Worm (Caenorhabditis elegans) whole organism, midembryonic: Measurements from ENCODE around the gene sec-61.B.

Experiments
- T22C8.4 ChIP-seq: fragments of 200-800 bp; sonication (Bioruptor generic); IDR thresholded peaks from 2 replicates; pipeline ENCODE4 v1.3.6; 2022; ENCODE audit warnings: missing genetic modification characterization, missing compliant biosample characterization
- cog-1 ChIP-seq: sonication (generic microtip); optimal IDR thresholded peaks from 2 replicates; lab custom pipeline; 2016; ENCODE audit warnings: missing genetic modification characterization, missing compliant biosample characterization
- flt-1 ChIP-seq: fragments of 200-800 bp; sonication (Bioruptor generic); IDR thresholded peaks from 2 replicates; pipeline ENCODE4 v1.3.6; 2022; ENCODE audit warnings: missing genetic modification characterization, missing compliant biosample characterization
- klf-2 ChIP-seq: fragments of 200-800 bp; sonication (Bioruptor generic); conservative IDR thresholded peaks from 2 replicates; pipeline ENCODE4 v1.3.6; 2022; ENCODE audit warnings: missing genetic modification reagents, missing genetic modification characterization, missing compliant biosample characterization
- med-1 ChIP-seq: sonication (generic microtip); optimal IDR thresholded peaks from 2 replicates; lab custom pipeline; 2017; ENCODE audit warnings: missing genetic modification characterization, mild to moderate bottlenecking, missing compliant biosample characterization, antibody characterized with exemption, missing genetic modification reagents; ENCODE audit not compliant: insufficient read depth
- ref-1 ChIP-seq: fragments of 200-800 bp; sonication (Bioruptor generic); conservative IDR thresholded peaks from 2 replicates; pipeline ENCODE4 v1.3.6; 2022; ENCODE audit warnings: missing genetic modification reagents, missing genetic modification characterization, missing compliant biosample characterization
- tab-1 ChIP-seq: fragments of 200-800 bp; sonication (Bioruptor generic); IDR thresholded peaks from 2 replicates; pipeline ENCODE4 v1.3.6; 2022; ENCODE audit warnings: missing genetic modification characterization, missing compliant biosample characterization
- ztf-23 ChIP-seq: fragments of 200-800 bp; sonication (Bioruptor generic); IDR thresholded peaks from 2 replicates; pipeline ENCODE4 v1.3.6; 2022; ENCODE audit warnings: missing genetic modification reagents, missing genetic modification characterization, missing compliant biosample characterization
- ztf-29 ChIP-seq: fragments of 200-800 bp; sonication (Bioruptor generic); IDR thresholded peaks from 2 replicates; pipeline ENCODE4 v1.3.6; 2022; ENCODE audit warnings: missing genetic modification reagents, missing genetic modification characterization, missing compliant biosample characterization

Gene sec-61.B

ce11 chrIV:2383713-2384112 is 4.8 kb downstream of the sec-61.B start, which contains the start of gene Y38F2AR.3:
Y38F2AR.3 (plus strand) TSS chrIV:2384013.
- TF ChIP-seq flt-1 (GFP tag; lab: Robert Waterston, UW): no peak
- TF ChIP-seq ztf-23 (GFP tag; lab: Robert Waterston, UW): no peak
- no peak for TF ChIP-seq T22C8.4
- no peak for TF ChIP-seq ref-1 (GFP tag; lab: Robert Waterston, UW)
- TF ChIP-seq cog-1: no peak
- TF ChIP-seq klf-2 (GFP tag; lab: Robert Waterston, UW): no peak
- no peak for TF ChIP-seq ztf-29 (GFP tag; lab: Robert Waterston, UW)
- TF ChIP-seq med-1: no peak
- no peak for TF ChIP-seq tab-1 (GFP tag; lab: Robert Waterston, UW)

- TF ChIP-seq med-1 (no peak), ref-1 (GFP tag; lab: Robert Waterston, UW) (no peak), ztf-29 (GFP tag; lab: Robert Waterston, UW) (no peak)
Measured at ce11 chrIV:2348862-2349321, 39.6 kb downstream of the sec-61.B start, which contains the start of the genes ppgn-1 and tftc-1. ppgn-1 (minus strand) TSS chrIV:2348912. tftc-1 (plus strand) TSS chrIV:2349271.
